Fruit fly (Drosophila melanogaster): Measurements from ENCODE around the gene CG33689.
A peak's percentile ranks its signal among the peaks of the same experiment; 100 is the strongest.

The CG33689 gene

dm6 chr3L:16157251-16158190 lies 42.5 kb upstream of the CG33689 start (continued):
- TF ChIP-seq CG11456 (GFP tag; IDR thresholded peaks at IDR 0.05) = no peak
- TF ChIP-seq tx (GFP tag; optimal IDR thresholded peaks at IDR 0.05) = no peak
- peak; percentile 53 for TF ChIP-seq CG4424 (GFP tag; optimal IDR thresholded peaks at IDR 0.05)
- TF ChIP-seq CG4282 (GFP tag; optimal IDR thresholded peaks at IDR 0.05) = no peak
- peak; percentile 51 for TF ChIP-seq CG8924 (tag; optimal IDR thresholded peaks at IDR 0.05)
- no peak for TF ChIP-seq cad (GFP tag; optimal IDR thresholded peaks at IDR 0.05)
- TF ChIP-seq ATbp (GFP tag; optimal IDR thresholded peaks at IDR 0.05) = peak; percentile 63
- peak; percentile 67 for TF ChIP-seq Sox102F (GFP tag; optimal IDR thresholded peaks at IDR 0.05)
- no peak for TF ChIP-seq Deaf1 (tag; optimal IDR thresholded peaks at IDR 0.05)
- TF ChIP-seq CG5953 (GFP tag; IDR thresholded peaks at IDR 0.05) = no peak
- no peak for TF ChIP-seq twi (tag; optimal IDR thresholded peaks at IDR 0.05)
- no peak for TF ChIP-seq nom (GFP tag; optimal IDR thresholded peaks at IDR 0.05)
- TF ChIP-seq dm (GFP tag; optimal IDR thresholded peaks at IDR 0.05) = peak; percentile 0
- no peak for TF ChIP-seq CG1792 (GFP tag; optimal IDR thresholded peaks at IDR 0.05)
- no peak for TF ChIP-seq CG12299 (tag; optimal IDR thresholded peaks at IDR 0.05)
- TF ChIP-seq MTF-1 (GFP tag; optimal IDR thresholded peaks at IDR 0.05; ENCODE audit: borderline replicate concordance) = no peak
- TF ChIP-seq CG9727 (GFP tag; optimal IDR thresholded peaks at IDR 0.05) = peak; percentile 51
- no peak for TF ChIP-seq mld (GFP tag; IDR thresholded peaks at IDR 0.05; ENCODE audit: partially characterized antibody)
- peak; percentile 83 for TF ChIP-seq gem (tag; optimal IDR thresholded peaks at IDR 0.05)
- TF ChIP-seq ttk (GFP tag; IDR thresholded peaks at IDR 0.05) = peak; percentile 30; the same call in 1 of the 2 replicates
- TF ChIP-seq Trl (optimal IDR thresholded peaks at IDR 0.05) = no peak
- TF ChIP-seq Trl (GFP tag; optimal IDR thresholded peaks at IDR 0.05) = peak; percentile 39
- TF ChIP-seq grau (tag; optimal IDR thresholded peaks at IDR 0.05) = peak; percentile 63
- TF ChIP-seq CG11085 (GFP tag; IDR thresholded peaks at IDR 0.05) = no peak
- TF ChIP-seq trh (GFP tag; optimal IDR thresholded peaks at IDR 0.05) = no peak
- TF ChIP-seq trem (tag; optimal IDR thresholded peaks at IDR 0.05) = peak; percentile 34
- TF ChIP-seq CG6654 (GFP tag; optimal IDR thresholded peaks at IDR 0.05) = no peak
- TF ChIP-seq Med (GFP tag) = peak; percentile 82
- TF ChIP-seq CG11696 (GFP tag; IDR thresholded peaks at IDR 0.05) = no peak
- no peak for TF ChIP-seq Adf1 (GFP tag; IDR thresholded peaks at IDR 0.05)
- no peak for TF ChIP-seq sens-2 (GFP tag; IDR thresholded peaks at IDR 0.05)
- peak; percentile 51 for TF ChIP-seq mam (GFP tag; optimal IDR thresholded peaks at IDR 0.05)
- TF ChIP-seq CG13624 (GFP tag; optimal IDR thresholded peaks at IDR 0.05) = peak; percentile 56
- no peak for TF ChIP-seq hkb (optimal IDR thresholded peaks at IDR 0.05)
- 0 out of 2 replicates have a peak, but pooled peaks have one; percentile 35 for TF ChIP-seq hkb (GFP tag; IDR thresholded peaks at IDR 0.05)
- peak; percentile 56 for TF ChIP-seq lab (GFP tag; optimal IDR thresholded peaks at IDR 0.05)
- peak; percentile 18 for TF ChIP-seq zfh2 (GFP tag; optimal IDR thresholded peaks at IDR 0.05)
- peak; percentile 15 for TF ChIP-seq Fer2 (tag; optimal IDR thresholded peaks at IDR 0.05)
- no peak for TF ChIP-seq CG2199 (GFP tag; IDR thresholded peaks at IDR 0.05)
- TF ChIP-seq Fer3 (tag; optimal IDR thresholded peaks at IDR 0.05) = peak; percentile 39
- TF ChIP-seq NC2α (GFP tag; optimal IDR thresholded peaks at IDR 0.05) = no peak
- no peak for TF ChIP-seq MESR4 (GFP tag; optimal IDR thresholded peaks at IDR 0.05)
- peak in 1 of 2 experiments; percentile 91 for TF ChIP-seq eve (GFP tag; optimal IDR thresholded peaks at IDR 0.05)
- TF ChIP-seq CG7357 (GFP tag; IDR thresholded peaks at IDR 0.05) = 0 out of 3 replicates have a peak, but pooled peaks have one; percentile 15
- no peak; the same call in 3 of the 4 replicates for TF ChIP-seq Gug (GFP tag; IDR thresholded peaks at IDR 0.05)
- peak; percentile 61 for TF ChIP-seq Ptx1 (GFP tag; IDR thresholded peaks at IDR 0.05)
- TF ChIP-seq bowl (GFP tag; IDR thresholded peaks at IDR 0.05) = no peak
- TF ChIP-seq Tbp (GFP tag; optimal IDR thresholded peaks at IDR 0.05) = no peak
- no peak for TF ChIP-seq lov (optimal IDR thresholded peaks at IDR 0.05)
- TF ChIP-seq lov (GFP tag; IDR thresholded peaks at IDR 0.05) = no peak
